Fruit fly (Drosophila melanogaster) whole organism, adult: Measurements from ENCODE around the gene trbd.

Experiments used
- CG12768 ChIP-seq: fragments of 200-800 bp; sonication (Bioruptor generic); optimal IDR thresholded peaks from 2 replicates; lab custom pipeline; 2017; ENCODE audit warnings: missing biosample characterization, missing genetic modification characterization, mild to moderate bottlenecking, moderate library complexity, missing genetic modification reagents
- CG7045 ChIP-seq: fragments of 200-800 bp; sonication (Bioruptor generic); optimal IDR thresholded peaks from 2 replicates; lab custom pipeline; 2017; ENCODE audit warnings: missing biosample characterization, mild to moderate bottlenecking, missing genetic modification characterization
- Mnt ChIP-seq: fragments of 200-800 bp; sonication (Bioruptor generic); optimal IDR thresholded peaks from 2 replicates; lab custom pipeline; 2016; ENCODE audit warnings: missing biosample characterization, mild to moderate bottlenecking, missing genetic modification characterization
- cnc ChIP-seq, 2 experiments: fragments of >200 bp; optimal IDR thresholded peaks; 2 replicates each; lab custom pipeline; 2017
- pad ChIP-seq: fragments of 200-800 bp; sonication (Bioruptor generic); optimal IDR thresholded peaks from 3 replicates; lab custom pipeline; 2017; ENCODE audit warnings: missing biosample characterization, missing genetic modification characterization, mild to moderate bottlenecking, moderate library complexity, missing genetic modification reagents

- TF ChIP-seq CG7045 (GFP tag; lab: Kevin White, UChicago) (no peak), pad (GFP tag; lab: Kevin White, UChicago) (no peak), CG12768 (peak; percentile 45), Mnt (GFP tag; lab: Kevin White, UChicago) (no peak), cnc (optimal IDR thresholded peaks at IDR 0.05; lab: Kevin White, UChicago) (no peak)
These were observed 9.6 kb downstream of the trbd start for dm6 chr3R:9701148-9701703.
